Fruit fly (Drosophila melanogaster) whole organism, larva: ENCODE data around the gene cysu.
A peak's percentile ranks its signal among the peaks of the same experiment; 100 is the strongest.

Experiments
- noc ChIP-seq: fragments of 200-800 bp; sonication (Bioruptor generic); optimal IDR thresholded peaks from 3 replicates; lab custom pipeline; 2019; ENCODE audit warnings: missing biosample characterization, mild to moderate bottlenecking, missing genetic modification characterization, moderate library complexity

The cysu gene

dm6 chr3R:17404155-17404554 is 21.4 kb upstream of the cysu start:
- peak; percentile 48 for TF ChIP-seq noc (tag; lab: Kevin White, UChicago)

- no peak for TF ChIP-seq noc (tag; lab: Kevin White, UChicago)
Observed at dm6 chr3R:17405009-17405408, 20.6 kb upstream of the cysu start, which contains the start of gene CG42823. Gene CG42823 (minus strand): TSS chr3R:17405109.

dm6 chr3R:17406411-17406810 is 19.2 kb upstream of the cysu start, which contains the start of the genes CG42824 and CG42798:
Gene CG42824 (minus strand): TSS chr3R:17406511.
Gene CG42798 (plus strand): TSS chr3R:17406678.
- no peak for TF ChIP-seq noc (tag; lab: Kevin White, UChicago)

- TF ChIP-seq noc (tag; lab: Kevin White, UChicago) = no peak
Observed at dm6 chr3R:17407576-17407975, 18.0 kb upstream of the cysu start, which contains the start of gene CG17283. Gene CG17283 (plus strand): TSS chr3R:17407876.

dm6 chr3R:17409319-17409718 is 16.2 kb upstream of the cysu start, which contains the start of gene CG5860:
Gene CG5860 (plus strand): TSS chr3R:17409619.
- no peak for TF ChIP-seq noc (tag; lab: Kevin White, UChicago)

- TF ChIP-seq noc (tag; lab: Kevin White, UChicago) = no peak
Observed at dm6 chr3R:17410808-17411207, 14.8 kb upstream of the cysu start, which contains the start of gene CG5863. Gene CG5863 (plus strand): TSS chr3R:17411108.

dm6 chr3R:17412458-17413127 is 13.0 kb upstream of the cysu start, which contains the start of gene CG42821:
Gene CG42821 (plus strand): TSS chr3R:17413077.
- no peak for TF ChIP-seq noc (tag; lab: Kevin White, UChicago)

dm6 chr3R:17413601-17414000 is 12.0 kb upstream of the cysu start, which contains the start of gene CG42822:
Gene CG42822 (plus strand): TSS chr3R:17413901.
- TF ChIP-seq noc (tag; lab: Kevin White, UChicago) = no peak

- no peak for TF ChIP-seq noc (tag; lab: Kevin White, UChicago)
Observed at dm6 chr3R:17415439-17415838, 10.1 kb upstream of the cysu start, which contains the start of gene CG5866. Gene CG5866 (plus strand): TSS chr3R:17415739.

dm6 chr3R:17417167-17417566 is 8.4 kb upstream of the cysu start, which contains the start of gene CG33333:
Gene CG33333 (plus strand): TSS chr3R:17417467.
- TF ChIP-seq noc (tag; lab: Kevin White, UChicago) = no peak

dm6 chr3R:17418459-17418858 is 7.1 kb upstream of the cysu start, which contains the start of gene CG42834:
Gene CG42834 (plus strand): TSS chr3R:17418759.
- no peak for TF ChIP-seq noc (tag; lab: Kevin White, UChicago)

- no peak for TF ChIP-seq noc (tag; lab: Kevin White, UChicago)
Observed at dm6 chr3R:17420338-17420737, 5.2 kb upstream of the cysu start, which contains the start of gene CG42835. Gene CG42835 (plus strand): TSS chr3R:17420638.

dm6 chr3R:17422102-17422501 is 3.5 kb upstream of the cysu start, which contains the start of gene CG14332:
Gene CG14332 (minus strand): TSS chr3R:17422202.
- no peak for TF ChIP-seq noc (tag; lab: Kevin White, UChicago)

- no peak for TF ChIP-seq noc (tag; lab: Kevin White, UChicago)
Observed at dm6 chr3R:17426265-17426664, 697 bp downstream of the cysu start.

- TF ChIP-seq noc (tag; lab: Kevin White, UChicago) = no peak
Observed at dm6 chr3R:17430481-17430880, 4.9 kb downstream of the cysu start.

dm6 chr3R:17433117-17433516 is 7.5 kb downstream of the cysu start:
- no peak for TF ChIP-seq noc (tag; lab: Kevin White, UChicago)

dm6 chr3R:17434330-17434729 is 8.8 kb downstream of the cysu start, which contains the start of gene CG44090:
Gene CG44090 (minus strand): TSS chr3R:17434430.
- no peak for TF ChIP-seq noc (tag; lab: Kevin White, UChicago)
